Fruit fly (Drosophila melanogaster): Measurements from ENCODE around the gene CG42367.
A peak's percentile ranks its signal among the peaks of the same experiment; 100 is the strongest.

DNA sequence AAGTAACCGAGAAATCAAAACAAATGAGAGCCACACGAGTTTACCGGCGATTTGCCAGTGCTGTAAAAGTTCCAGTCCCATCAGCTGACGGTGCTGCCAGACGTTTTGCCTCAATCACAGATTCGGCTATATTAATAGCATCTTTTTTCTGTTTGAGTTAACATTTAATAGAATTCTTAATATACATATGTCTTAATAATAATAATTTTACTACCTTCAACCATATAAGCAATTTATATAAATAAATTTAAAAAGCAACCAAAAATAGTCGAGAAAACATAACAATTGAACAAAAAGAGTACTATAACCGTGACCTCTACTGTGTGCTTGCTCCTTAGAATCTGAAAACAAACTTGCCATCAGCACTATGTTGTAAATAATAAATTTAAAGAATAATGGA, 23.7 kb downstream of the CG42367 start, which contains the start of the genes CG13126 and CG4709:
- TF ChIP-seq fkh (GFP tag; optimal IDR thresholded peaks at IDR 0.05), result peak; percentile 67
- TF ChIP-seq CG11902 (GFP tag; optimal IDR thresholded peaks at IDR 0.05), result peak; percentile 75
- peak; percentile 90 for TF ChIP-seq CG10669 (GFP tag; optimal IDR thresholded peaks at IDR 0.05)
- peak; percentile 92 for TF ChIP-seq net (GFP tag; optimal IDR thresholded peaks at IDR 0.05)
- peak; percentile 85 for TF ChIP-seq Sox102F (GFP tag; optimal IDR thresholded peaks at IDR 0.05)
